Worm (Caenorhabditis elegans) whole organism, mixed stage, embryonic: ENCODE results near the gene C35A5.5.

Source experiments
- M03D4.4 ChIP-seq: sonication (generic microtip); optimal IDR thresholded peaks from 2 replicates; lab custom pipeline; 2017; ENCODE audit warnings: mild to moderate bottlenecking, missing genetic modification characterization, missing compliant biosample characterization
- blmp-1 ChIP-seq: fragments of 150-350 bp; optimal IDR thresholded peaks from 2 replicates; lab custom pipeline; 2014; ENCODE audit warnings: missing biosample characterization, missing genetic modification characterization
- ceh-39 ChIP-seq: fragments of 150-350 bp; optimal IDR thresholded peaks from 2 replicates; lab custom pipeline; 2014; ENCODE audit warnings: missing biosample characterization, missing genetic modification characterization
- ceh-43 ChIP-seq: fragments of 200-800 bp; sonication (Bioruptor generic); optimal IDR thresholded peaks from 2 replicates; lab custom pipeline; 2018; ENCODE audit warnings: mild to moderate bottlenecking, missing genetic modification characterization, moderate library complexity, missing compliant biosample characterization
- ceh-83 ChIP-seq: fragments of 200-800 bp; sonication (Bioruptor generic); optimal IDR thresholded peaks from 2 replicates; lab custom pipeline; 2018; ENCODE audit warnings: mild to moderate bottlenecking, missing genetic modification characterization, missing compliant biosample characterization
- ces-1 ChIP-seq: fragments of 150-350 bp; optimal IDR thresholded peaks from 2 replicates; lab custom pipeline; 2014; ENCODE audit warnings: missing biosample characterization, missing genetic modification reagents, missing genetic modification characterization
- cnd-1 ChIP-seq: fragments of 200-800 bp; sonication (Bioruptor generic); optimal IDR thresholded peaks from 2 replicates; lab custom pipeline; 2018; ENCODE audit warnings: mild to moderate bottlenecking, missing genetic modification characterization, missing compliant biosample characterization
- drap-1 ChIP-seq: fragments of 200-800 bp; sonication (Bioruptor generic); optimal IDR thresholded peaks from 3 replicates; lab custom pipeline; 2018; ENCODE audit warnings: mild to moderate bottlenecking, missing genetic modification characterization, missing compliant biosample characterization
- elt-1 ChIP-seq: sonication (generic microtip); optimal IDR thresholded peaks from 2 replicates; lab custom pipeline; 2017; ENCODE audit warnings: missing genetic modification characterization, mild to moderate bottlenecking, missing compliant biosample characterization, antibody characterized with exemption, moderate library complexity, borderline replicate concordance; ENCODE audit not compliant: insufficient read depth
- elt-3 ChIP-seq: fragments of 150-350 bp; optimal IDR thresholded peaks from 2 replicates; lab custom pipeline; 2014; ENCODE audit warnings: missing biosample characterization, missing genetic modification characterization
- flh-1 ChIP-seq: fragments of 200-800 bp; sonication (Bioruptor generic); optimal IDR thresholded peaks from 2 replicates; lab custom pipeline; 2018; ENCODE audit warnings: mild to moderate bottlenecking, missing genetic modification characterization, moderate library complexity, missing compliant biosample characterization
- ham-2 ChIP-seq: fragments of 200-800 bp; sonication (Bioruptor generic); optimal IDR thresholded peaks from 2 replicates; lab custom pipeline; 2018; ENCODE audit warnings: mild to moderate bottlenecking, missing genetic modification characterization, missing compliant biosample characterization
- hlh-1 ChIP-seq: fragments of 150-350 bp; optimal IDR thresholded peaks from 2 replicates; lab custom pipeline; 2014; ENCODE audit warnings: missing biosample characterization, missing genetic modification reagents, missing genetic modification characterization
- lin-32 ChIP-seq: fragments of 200-800 bp; sonication (Bioruptor generic); optimal IDR thresholded peaks from 2 replicates; lab custom pipeline; 2018; ENCODE audit warnings: mild to moderate bottlenecking, missing genetic modification characterization, missing compliant biosample characterization
- lsy-2 ChIP-seq: fragments of 150-350 bp; optimal IDR thresholded peaks from 2 replicates; lab custom pipeline; 2014; ENCODE audit warnings: missing biosample characterization, missing genetic modification characterization
- mab-5 ChIP-seq: fragments of 150-350 bp; optimal IDR thresholded peaks from 2 replicates; lab custom pipeline; 2014; ENCODE audit warnings: missing biosample characterization, missing genetic modification characterization
- mep-1 ChIP-seq: fragments of 150-350 bp; optimal IDR thresholded peaks from 2 replicates; lab custom pipeline; 2017; ENCODE audit warnings: missing biosample characterization, missing genetic modification reagents, missing genetic modification characterization, inconsistent platforms
- mls-2 ChIP-seq: sonication (generic microtip); optimal IDR thresholded peaks from 2 replicates; lab custom pipeline; 2016; ENCODE audit warnings: mild to moderate bottlenecking, missing genetic modification characterization, moderate library complexity, missing compliant biosample characterization
- nhr-12 ChIP-seq: fragments of 150-350 bp; optimal IDR thresholded peaks from 2 replicates; lab custom pipeline; 2014; ENCODE audit warnings: missing biosample characterization, missing genetic modification characterization
- nhr-2 ChIP-seq: fragments of 150-350 bp; optimal IDR thresholded peaks from 2 replicates; lab custom pipeline; 2014; ENCODE audit warnings: missing biosample characterization, missing genetic modification characterization
- nhr-237 ChIP-seq: fragments of 150-350 bp; optimal IDR thresholded peaks from 2 replicates; lab custom pipeline; 2014; ENCODE audit warnings: missing biosample characterization, missing genetic modification characterization
- nhr-28 ChIP-seq: fragments of 150-350 bp; optimal IDR thresholded peaks from 2 replicates; lab custom pipeline; 2014; ENCODE audit warnings: missing biosample characterization, missing genetic modification characterization
- nhr-76 ChIP-seq: sonication (generic microtip); optimal IDR thresholded peaks from 2 replicates; lab custom pipeline; 2017; ENCODE audit warnings: missing biosample characterization, missing genetic modification characterization
- sem-2 ChIP-seq: fragments of 200-800 bp; sonication (Bioruptor generic); optimal IDR thresholded peaks from 2 replicates; lab custom pipeline; 2018; ENCODE audit warnings: mild to moderate bottlenecking, missing genetic modification characterization, missing compliant biosample characterization
- snpc-4 ChIP-seq: fragments of 150-350 bp; optimal IDR thresholded peaks from 2 replicates; lab custom pipeline; 2014; ENCODE audit warnings: missing biosample characterization, missing genetic modification characterization
- tbx-8 ChIP-seq: fragments of 200-800 bp; sonication (Bioruptor generic); optimal IDR thresholded peaks from 2 replicates; lab custom pipeline; 2018; ENCODE audit warnings: mild to moderate bottlenecking, missing genetic modification characterization, moderate library complexity, missing compliant biosample characterization
- unc-120 ChIP-seq: sonication (generic microtip); optimal IDR thresholded peaks from 2 replicates; lab custom pipeline; 2017; ENCODE audit warnings: missing genetic modification characterization, missing compliant biosample characterization; ENCODE audit not compliant: poor library complexity, severe bottlenecking
- unc-39 ChIP-seq: fragments of 150-350 bp; optimal IDR thresholded peaks from 2 replicates; lab custom pipeline; 2014; ENCODE audit warnings: missing biosample characterization, missing genetic modification characterization
- unc-62 ChIP-seq: fragments of 150-350 bp; optimal IDR thresholded peaks from 2 replicates; lab custom pipeline; 2014; ENCODE audit warnings: missing biosample characterization, missing genetic modification reagents, missing genetic modification characterization
- zip-8 ChIP-seq: fragments of 150-350 bp; optimal IDR thresholded peaks from 2 replicates; lab custom pipeline; 2014; ENCODE audit warnings: missing biosample characterization, missing genetic modification characterization
- ztf-11 ChIP-seq: fragments of 150-350 bp; optimal IDR thresholded peaks from 2 replicates; lab custom pipeline; 2014; ENCODE audit warnings: missing biosample characterization, missing genetic modification characterization

Gene C35A5.5

DNA sequence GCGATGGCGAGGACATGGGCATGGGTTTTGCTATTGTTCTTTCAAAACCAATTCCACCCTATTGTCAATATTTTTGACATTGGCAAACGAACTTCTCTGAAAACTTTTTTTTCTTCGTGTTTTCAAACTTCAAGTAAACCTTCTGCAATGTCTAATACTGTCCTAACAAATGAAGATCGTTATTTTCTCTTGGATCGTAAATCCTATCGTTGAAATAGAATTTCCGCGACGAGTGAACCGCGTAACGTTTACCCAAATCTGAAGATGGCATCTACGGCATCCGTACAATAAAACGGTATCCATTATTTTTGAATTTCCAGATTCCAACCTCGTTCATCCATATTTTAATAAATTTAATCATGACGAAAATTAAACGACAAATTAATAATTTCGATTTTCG is at the start of gene C35A5.5:
TSS of gene C35A5.5 (plus strand) at position 301 of the 400 bp plus-strand sequence.
- TF ChIP-seq mls-2 (tag; lab: Kevin White, UChicago) (no peak), ztf-11 (tag; lab: Kevin White, UChicago) (no peak), ceh-43 (GFP tag; lab: Kevin White, UChicago) (no peak), unc-62 (GFP tag; lab: Kevin White, UChicago) (no peak), nhr-76 (tag; lab: Kevin White, UChicago) (no peak), ham-2 (GFP tag; lab: Kevin White, UChicago) (no peak), ceh-39 (no peak), snpc-4 (tag; lab: Kevin White, UChicago) (no peak)

DNA sequence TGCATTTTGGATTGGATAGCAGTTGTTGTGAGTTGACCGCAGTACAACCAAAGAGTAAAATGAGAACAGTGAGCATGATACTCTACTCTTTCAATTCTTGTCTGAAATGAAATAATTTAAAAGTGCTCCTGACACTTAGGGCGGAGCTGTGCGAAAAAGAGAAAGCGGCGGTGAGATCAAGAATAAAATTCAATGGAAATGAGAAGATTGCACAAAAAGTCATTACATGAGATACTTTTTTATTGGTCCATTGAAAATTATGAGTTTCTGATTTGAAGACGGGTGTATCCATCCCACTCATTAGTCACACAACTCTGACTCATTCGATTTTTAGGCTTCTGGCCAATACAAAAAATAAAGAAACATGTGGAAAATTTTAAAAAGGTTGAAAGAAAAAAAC is 48.4 kb upstream of the C35A5.5 start, which contains the start of gene F22E12.1:
TSS of gene F22E12.1 (minus strand) at position 101 of the 400 bp plus-strand sequence.
- no peak for TF ChIP-seq nhr-12 (tag; lab: Kevin White, UChicago)
- TF ChIP-seq unc-39 (tag; lab: Kevin White, UChicago), result no peak
- no peak for TF ChIP-seq mls-2 (tag; lab: Kevin White, UChicago)
- no peak for TF ChIP-seq nhr-2 (tag; lab: Kevin White, UChicago)
- TF ChIP-seq M03D4.4 (tag; lab: Kevin White, UChicago), result no peak
- TF ChIP-seq unc-120 (tag; lab: Kevin White, UChicago), result no peak
- TF ChIP-seq lsy-2, result no peak
- no peak for TF ChIP-seq ceh-83 (GFP tag; lab: Kevin White, UChicago)
- no peak for TF ChIP-seq zip-8
- no peak for TF ChIP-seq unc-62 (GFP tag; lab: Kevin White, UChicago)
- TF ChIP-seq nhr-76 (tag; lab: Kevin White, UChicago), result no peak
- no peak for TF ChIP-seq elt-1 (tag; lab: Kevin White, UChicago)
- TF ChIP-seq elt-3 (tag; lab: Kevin White, UChicago), result no peak
- no peak for TF ChIP-seq flh-1
- no peak for TF ChIP-seq tbx-8 (GFP tag; lab: Kevin White, UChicago)
- TF ChIP-seq ham-2 (GFP tag; lab: Kevin White, UChicago), result no peak
- TF ChIP-seq ceh-39, result no peak
- no peak for TF ChIP-seq nhr-237 (tag; lab: Kevin White, UChicago)

DNA sequence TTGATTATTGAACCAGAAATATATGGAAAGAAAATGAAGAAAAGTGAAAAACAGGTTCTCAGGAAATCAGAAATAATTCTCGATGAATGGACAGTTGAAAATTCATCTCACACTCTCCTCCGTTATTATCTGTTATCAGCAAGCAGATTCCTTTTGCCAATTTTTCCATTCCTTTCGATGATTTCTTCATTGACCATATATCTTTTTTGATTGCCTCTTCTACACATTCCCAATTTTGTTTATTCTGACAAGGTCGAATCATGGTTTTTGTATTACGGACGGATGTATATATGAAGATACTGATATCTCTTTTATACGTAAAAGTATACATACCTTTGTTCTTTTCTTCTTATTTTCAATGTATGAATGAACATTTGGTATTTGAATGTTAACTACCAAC is 45.0 kb upstream of the C35A5.5 start:
- no peak for TF ChIP-seq hlh-1 (tag; lab: Kevin White, UChicago)
- no peak for TF ChIP-seq flh-1
- TF ChIP-seq unc-120 (tag; lab: Kevin White, UChicago), result no peak
- no peak for TF ChIP-seq ces-1 (GFP tag; lab: Kevin White, UChicago)
- TF ChIP-seq nhr-76 (tag; lab: Kevin White, UChicago), result no peak
- TF ChIP-seq mab-5, result no peak
- TF ChIP-seq cnd-1 (tag; lab: Kevin White, UChicago), result no peak
- TF ChIP-seq nhr-2 (tag; lab: Kevin White, UChicago), result no peak
- no peak for TF ChIP-seq unc-39 (tag; lab: Kevin White, UChicago)
- TF ChIP-seq nhr-28, result no peak
- TF ChIP-seq mep-1, result no peak
- TF ChIP-seq elt-1 (tag; lab: Kevin White, UChicago), result no peak
- TF ChIP-seq drap-1 (GFP tag; lab: Kevin White, UChicago), result no peak
- no peak for TF ChIP-seq ceh-39
- TF ChIP-seq ztf-11 (tag; lab: Kevin White, UChicago), result no peak
- no peak for TF ChIP-seq sem-2 (GFP tag; lab: Kevin White, UChicago)
- TF ChIP-seq snpc-4 (tag; lab: Kevin White, UChicago), result no peak
- no peak for TF ChIP-seq nhr-12 (tag; lab: Kevin White, UChicago)

DNA sequence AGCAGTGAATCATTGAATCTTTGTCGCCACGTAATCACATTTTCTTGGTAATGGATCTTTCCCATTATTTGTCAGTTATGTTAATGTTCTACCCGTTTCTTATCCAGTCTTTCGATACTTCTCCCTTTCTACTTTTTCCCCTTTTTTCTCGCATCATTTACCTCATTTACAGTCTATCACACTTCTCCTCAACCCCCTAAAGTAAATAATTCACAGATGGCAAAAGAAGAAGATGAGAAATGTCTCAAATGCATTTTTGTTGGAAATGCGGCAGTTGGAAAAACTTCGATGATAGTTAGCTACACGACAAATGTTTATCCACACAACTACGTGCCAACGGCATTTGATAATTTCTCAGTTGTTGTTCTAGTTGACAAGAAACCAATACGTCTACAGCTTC is 43.6 kb upstream of the C35A5.5 start, which contains the start of gene chw-1:
TSS of gene chw-1 (plus strand) at position 217 of the 400 bp plus-strand sequence.
- TF ChIP-seq drap-1 (GFP tag; lab: Kevin White, UChicago) (no peak), nhr-76 (tag; lab: Kevin White, UChicago) (no peak), sem-2 (GFP tag; lab: Kevin White, UChicago) (no peak), nhr-12 (tag; lab: Kevin White, UChicago) (no peak)

DNA sequence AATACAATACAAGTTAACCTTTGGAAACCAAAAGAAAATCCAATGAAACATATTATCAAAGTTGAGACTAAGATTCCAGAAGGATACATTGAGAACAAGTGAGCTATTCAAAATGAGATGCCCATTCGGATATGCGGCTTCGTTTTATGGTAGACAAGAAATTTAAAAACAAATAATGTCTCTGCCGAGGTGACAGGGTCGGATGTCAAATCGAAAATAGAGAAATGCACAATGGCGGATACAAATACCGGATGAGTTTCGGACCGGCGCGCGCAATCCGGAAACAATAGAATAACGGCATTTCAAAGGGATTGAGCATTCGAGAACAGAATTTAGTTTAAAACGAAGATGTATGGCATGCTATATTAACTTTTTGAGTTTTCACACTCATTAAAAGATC is 42.4 kb upstream of the C35A5.5 start, which contains the start of gene F22E12.3:
TSS of gene F22E12.3 (minus strand) at position 101 of the 400 bp plus-strand sequence.
- TF ChIP-seq blmp-1 (tag; lab: Kevin White, UChicago) (no peak), M03D4.4 (tag; lab: Kevin White, UChicago) (no peak), lin-32 (GFP tag; lab: Kevin White, UChicago) (no peak)
